Worm (Caenorhabditis elegans): ENCODE results near the gene Y73B6BL.31.

DNA sequence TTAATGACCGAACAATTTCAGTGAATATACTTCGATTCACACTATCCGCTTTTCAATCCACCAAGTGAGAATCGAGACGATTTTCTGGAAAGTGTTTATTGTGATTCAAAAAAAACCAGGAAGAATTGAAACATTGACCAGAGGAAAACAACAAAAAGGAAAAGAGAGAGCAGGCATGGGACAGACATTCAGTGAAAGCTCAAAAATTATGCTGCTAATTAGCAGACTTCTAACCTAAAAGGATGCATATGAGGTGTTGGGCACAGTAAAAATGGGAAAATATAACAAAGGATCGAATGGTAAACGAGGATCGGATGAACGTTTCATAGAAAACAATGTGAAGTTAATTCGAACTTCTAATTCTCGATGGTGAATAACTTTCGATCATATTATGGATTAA is 24.1 kb upstream of the Y73B6BL.31 start:
- no peak for TF ChIP-seq W03F9.2 (tag; optimal IDR thresholded peaks at IDR 0.05)
- TF ChIP-seq dao-5 (tag; optimal IDR thresholded peaks at IDR 0.05), result no peak
- no peak for TF ChIP-seq him-1 (tag; optimal IDR thresholded peaks at IDR 0.05)
